Worm (Caenorhabditis elegans) whole organism, L4 larva: ENCODE results near the gene srh-282.

Source experiments
- Y105C5A.15 ChIP-seq: fragments of 200-800 bp; sonication (Bioruptor generic); IDR thresholded peaks from 2 replicates; pipeline ENCODE4 v1.3.6; 2022; ENCODE audit warnings: missing genetic modification characterization, missing compliant biosample characterization
- Y48G9A.11 ChIP-seq: fragments of 200-800 bp; sonication (Bioruptor generic); IDR thresholded peaks from 2 replicates; pipeline ENCODE4 v1.3.6; 2022; ENCODE audit warnings: missing genetic modification reagents, missing genetic modification characterization, missing compliant biosample characterization
- ZK546.5 ChIP-seq, 2 experiments: sonication (generic microtip); optimal IDR thresholded peaks; 2 replicates each; lab custom pipeline; 2017; ENCODE audit warnings: missing biosample characterization in 2 of 2, missing genetic modification characterization in 2 of 2
- aly-2 ChIP-seq: sonication (generic microtip); optimal IDR thresholded peaks from 2 replicates; lab custom pipeline; 2018; ENCODE audit warnings: missing biosample characterization, missing genetic modification characterization
- arid-1 ChIP-seq: fragments of 200-800 bp; sonication (Bioruptor generic); conservative IDR thresholded peaks from 2 replicates; pipeline ENCODE4 v1.3.6; 2022; ENCODE audit warnings: missing genetic modification reagents, missing genetic modification characterization, missing compliant biosample characterization
- lin-13 ChIP-seq: fragments of 150-350 bp; optimal IDR thresholded peaks from 2 replicates; lab custom pipeline; 2014; ENCODE audit warnings: missing biosample characterization, missing genetic modification reagents, missing genetic modification characterization
- lin-39 ChIP-seq: fragments of 150-350 bp; optimal IDR thresholded peaks from 2 replicates; lab custom pipeline; 2014; ENCODE audit warnings: missing biosample characterization, missing genetic modification reagents, missing genetic modification characterization
- mep-1 ChIP-seq: fragments of 150-350 bp; sonication (generic microtip); optimal IDR thresholded peaks from 3 replicates; lab custom pipeline; 2014; ENCODE audit warnings: missing biosample characterization, missing genetic modification characterization
- nhr-77 ChIP-seq: fragments of 150-350 bp; optimal IDR thresholded peaks from 2 replicates; lab custom pipeline; 2014; ENCODE audit warnings: missing biosample characterization, missing genetic modification characterization
- pha-4 ChIP-seq, 2 experiments: fragments of 150-350 bp in 1 of 2; fragments of 200-800 bp in 1 of 2; sonication (Bioruptor generic) in 1 of 2; IDR thresholded peaks in 1 of 2; optimal IDR thresholded peaks in 1 of 2; 2 replicates each; pipeline versions ENCODE4 v1.3.6 to Lab custom; 2014 to 2022; ENCODE audit warnings: missing genetic modification characterization in 2 of 2, missing genetic modification reagents in 2 of 2, missing biosample characterization in 1 of 2, missing compliant biosample characterization in 1 of 2
- skn-1 ChIP-seq: fragments of 150-350 bp; optimal IDR thresholded peaks from 2 replicates; lab custom pipeline; 2014; ENCODE audit warnings: missing biosample characterization, missing genetic modification characterization
- unc-62 ChIP-seq, 3 experiments: fragments of 150-350 bp in 1 of 3; sonication (generic microtip); optimal IDR thresholded peaks in 2 of 3; peaks in 1 of 3; 1 replicate in 1 of 3; 2 replicates in 2 of 3; lab custom pipeline; 2014 to 2017; ENCODE audit warnings: missing biosample characterization in 3 of 3, missing genetic modification characterization in 3 of 3, missing genetic modification reagents in 3 of 3, missing genotype in 1 of 3

DNA sequence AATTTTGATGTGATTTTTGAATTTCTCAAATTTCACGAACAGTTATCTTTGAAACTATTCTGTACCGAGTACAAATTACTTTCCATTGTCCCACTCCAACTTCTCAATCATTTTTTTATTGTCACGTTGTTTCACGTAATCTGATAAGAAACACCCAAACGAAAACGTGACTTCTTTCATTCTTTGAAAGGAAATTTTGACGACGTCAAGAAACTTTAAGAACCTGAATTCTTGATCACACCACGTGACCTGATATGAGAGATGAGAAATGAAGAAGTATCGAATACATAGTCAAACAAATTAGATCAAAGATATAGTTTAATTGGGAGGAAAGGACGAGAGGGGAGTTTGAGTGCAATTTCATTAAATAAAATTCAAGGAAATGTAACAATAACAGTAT is 36.3 kb upstream of the srh-282 start:
- no peak for TF ChIP-seq mep-1 (tag; lab: Kevin White, UChicago)
- TF ChIP-seq skn-1 (tag; lab: Kevin White, UChicago) = no peak
- TF ChIP-seq Y105C5A.15 (GFP tag; lab: Robert Waterston, UW) = no peak
- TF ChIP-seq ZK546.5 (tag; optimal IDR thresholded peaks at IDR 0.05; lab: Kevin White, UChicago) = no peak
- no peak for TF ChIP-seq aly-2
- TF ChIP-seq arid-1 = no peak
- no peak for TF ChIP-seq lin-13 (GFP tag; lab: Kevin White, UChicago)
- no peak for TF ChIP-seq Y48G9A.11
- no peak for TF ChIP-seq pha-4 (GFP tag; IDR thresholded peaks at IDR 0.05; lab: Robert Waterston, UW)
- no peak for TF ChIP-seq pha-4 (tag; optimal IDR thresholded peaks at IDR 0.05; lab: Kevin White, UChicago)
- peak in 1 of 2 experiments; percentile 17 for TF ChIP-seq unc-62 (GFP tag; optimal IDR thresholded peaks at IDR 0.05 in 1 of 2; lab: Kevin White, UChicago)
- no peak for TF ChIP-seq unc-62 (tag; optimal IDR thresholded peaks at IDR 0.05; lab: Kevin White, UChicago)
- TF ChIP-seq lin-39 = no peak
- TF ChIP-seq nhr-77 = no peak
